Fruit fly (Drosophila melanogaster) whole organism, embryonic: ENCODE data around the gene Nazo.

ENCODE experiments used
- Asciz ChIP-seq: fragments of 200-800 bp; sonication (Bioruptor generic); optimal IDR thresholded peaks from 2 replicates; lab custom pipeline; 2017; ENCODE audit warnings: missing biosample characterization, mild to moderate bottlenecking, missing genetic modification characterization, missing genetic modification reagents
- Bgb ChIP-seq: fragments of 200-800 bp; sonication (Bioruptor generic); IDR thresholded peaks from 2 replicates; pipeline ENCODE4 v1.3.6; 2022; ENCODE audit warnings: missing biosample characterization, missing genetic modification characterization; ENCODE audit not compliant: partially characterized antibody
- CG12942 ChIP-seq: fragments of 200-800 bp; sonication (Bioruptor generic); optimal IDR thresholded peaks from 3 replicates; lab custom pipeline; 2016; ENCODE audit warnings: missing biosample characterization, missing genetic modification characterization
- CG13624 ChIP-seq: fragments of 200-800 bp; sonication (Bioruptor generic); optimal IDR thresholded peaks from 2 replicates; lab custom pipeline; 2016; ENCODE audit warnings: missing biosample characterization, missing genetic modification characterization
- CG14860 ChIP-seq: fragments of 200-800 bp; sonication (Bioruptor generic); IDR thresholded peaks from 3 replicates; pipeline ENCODE4 v1.3.6; 2022; ENCODE audit warnings: missing biosample characterization, missing genetic modification characterization; ENCODE audit not compliant: partially characterized antibody
- CG15514 ChIP-seq: fragments of 200-800 bp; sonication (Bioruptor generic); optimal IDR thresholded peaks from 3 replicates; lab custom pipeline; 2017; ENCODE audit warnings: missing biosample characterization, missing genetic modification characterization, mild to moderate bottlenecking, moderate library complexity, missing genetic modification reagents
- CG1603 ChIP-seq: fragments of 200-800 bp; sonication (Bioruptor generic); optimal IDR thresholded peaks from 2 replicates; lab custom pipeline; 2019; ENCODE audit warnings: missing biosample characterization, mild to moderate bottlenecking, missing genetic modification characterization, moderate library complexity
- CG17186 ChIP-seq: fragments of 200-800 bp; sonication (Bioruptor generic); optimal IDR thresholded peaks from 3 replicates; lab custom pipeline; 2017; ENCODE audit warnings: missing biosample characterization, missing genetic modification reagents, missing genetic modification characterization
- CG17385 ChIP-seq: fragments of 200-800 bp; sonication (Bioruptor generic); optimal IDR thresholded peaks from 3 replicates; lab custom pipeline; 2018; ENCODE audit warnings: missing biosample characterization, mild to moderate bottlenecking, missing genetic modification characterization
- CG17802 ChIP-seq: fragments of 200-800 bp; sonication (Bioruptor generic); optimal IDR thresholded peaks from 2 replicates; lab custom pipeline; 2018; ENCODE audit warnings: missing biosample characterization, mild to moderate bottlenecking, missing genetic modification characterization, moderate library complexity
- CG17829 ChIP-seq: fragments of 200-800 bp; optimal IDR thresholded peaks from 2 replicates; lab custom pipeline; 2019; ENCODE audit warnings: missing biosample characterization, mild to moderate bottlenecking, missing genetic modification characterization, moderate library complexity
- CG17912 ChIP-seq: fragments of 200-800 bp; sonication (Bioruptor generic); optimal IDR thresholded peaks from 2 replicates; lab custom pipeline; 2018; ENCODE audit warnings: missing biosample characterization, mild to moderate bottlenecking, missing genetic modification characterization
- CG18764 ChIP-seq: fragments of 200-800 bp; sonication (Bioruptor generic); optimal IDR thresholded peaks from 3 replicates; lab custom pipeline; 2016; ENCODE audit warnings: missing biosample characterization, missing genetic modification characterization
- CG30020 ChIP-seq: fragments of 200-800 bp; optimal IDR thresholded peaks from 2 replicates; lab custom pipeline; 2019; ENCODE audit warnings: missing biosample characterization, mild to moderate bottlenecking, missing genetic modification characterization, moderate library complexity
- CG31441 ChIP-seq: fragments of 200-800 bp; sonication (Bioruptor generic); IDR thresholded peaks from 2 replicates; pipeline ENCODE4 v1.3.6; 2022; ENCODE audit warnings: missing biosample characterization, missing genetic modification characterization
- CG32772 ChIP-seq: fragments of 200-800 bp; sonication (Bioruptor generic); IDR thresholded peaks from 2 replicates; pipeline ENCODE4 v1.3.6; 2022; ENCODE audit warnings: missing biosample characterization, missing genetic modification characterization
- CG4854 ChIP-seq: fragments of 200-800 bp; sonication (Bioruptor generic); optimal IDR thresholded peaks from 2 replicates; lab custom pipeline; 2016; ENCODE audit warnings: missing biosample characterization, missing genetic modification characterization, inconsistent platforms
- CG6791 ChIP-seq: fragments of 200-800 bp; sonication (Bioruptor generic); IDR thresholded peaks from 3 replicates; pipeline ENCODE4 v1.3.6; 2022; ENCODE audit warnings: missing biosample characterization, missing genetic modification characterization; ENCODE audit not compliant: partially characterized antibody
- D19A ChIP-seq: fragments of 200-800 bp; optimal IDR thresholded peaks from 3 replicates; lab custom pipeline; 2019; ENCODE audit warnings: missing biosample characterization, mild to moderate bottlenecking, missing genetic modification characterization, moderate library complexity
- Dad ChIP-seq: fragments of 200-800 bp; sonication (Bioruptor generic); optimal IDR thresholded peaks from 3 replicates; lab custom pipeline; 2016; ENCODE audit warnings: missing biosample characterization, missing genetic modification characterization
- Dbx ChIP-seq: fragments of 200-800 bp; sonication (Bioruptor generic); IDR thresholded peaks from 3 replicates; pipeline ENCODE4 v1.3.6; 2022; ENCODE audit warnings: missing biosample characterization, missing genetic modification characterization
- Doc3 ChIP-seq: fragments of 200-800 bp; sonication (Bioruptor generic); IDR thresholded peaks from 3 replicates; pipeline ENCODE4 v1.3.6; 2022; ENCODE audit warnings: missing biosample characterization, missing genetic modification characterization; ENCODE audit not compliant: partially characterized antibody
- Dref ChIP-seq: fragments of 200-800 bp; sonication (Bioruptor generic); IDR thresholded peaks from 2 replicates; pipeline ENCODE4 v1.3.6; 2022; ENCODE audit warnings: missing biosample characterization, missing genetic modification characterization
- Ets65A ChIP-seq: fragments of 200-800 bp; sonication (Bioruptor generic); peaks from one replicate; lab custom pipeline; 2016; ENCODE audit warnings: missing biosample characterization, missing genetic modification characterization
- Hmx ChIP-seq: fragments of 200-800 bp; sonication (Bioruptor generic); optimal IDR thresholded peaks from 2 replicates; lab custom pipeline; 2016; ENCODE audit warnings: missing biosample characterization, missing genetic modification characterization
- Hr3 ChIP-seq: fragments of 200-800 bp; sonication (Bioruptor generic); optimal IDR thresholded peaks from 3 replicates; lab custom pipeline; 2016; ENCODE audit warnings: missing biosample characterization, missing genetic modification characterization
- MTF-1 ChIP-seq: fragments of 200-800 bp; sonication (Bioruptor generic); optimal IDR thresholded peaks from 2 replicates; lab custom pipeline; 2018; ENCODE audit warnings: missing biosample characterization, mild to moderate bottlenecking, missing genetic modification characterization, borderline replicate concordance
- Max ChIP-seq: fragments of 200-800 bp; sonication (Bioruptor generic); optimal IDR thresholded peaks from 2 replicates; lab custom pipeline; 2016; ENCODE audit warnings: missing biosample characterization, mild to moderate bottlenecking, missing genetic modification characterization
- Oli ChIP-seq: fragments of 200-800 bp; sonication (Bioruptor generic); optimal IDR thresholded peaks from 2 replicates; lab custom pipeline; 2018; ENCODE audit warnings: missing biosample characterization, mild to moderate bottlenecking, missing genetic modification characterization, moderate library complexity
- Rx ChIP-seq: fragments of 200-800 bp; sonication (Bioruptor generic); IDR thresholded peaks from 2 replicates; pipeline ENCODE4 v1.3.6; 2022; ENCODE audit warnings: missing biosample characterization, missing genetic modification characterization
- Sox100B ChIP-seq: fragments of 200-800 bp; sonication (Bioruptor generic); optimal IDR thresholded peaks from 3 replicates; lab custom pipeline; 2018; ENCODE audit warnings: missing biosample characterization, mild to moderate bottlenecking, missing genetic modification characterization
- Xbp1 ChIP-seq: fragments of 200-800 bp; sonication (Bioruptor generic); optimal IDR thresholded peaks from 3 replicates; lab custom pipeline; 2016; ENCODE audit warnings: missing biosample characterization, mild to moderate bottlenecking, missing genetic modification characterization
- dimm ChIP-seq: fragments of 200-800 bp; sonication (Bioruptor generic); IDR thresholded peaks from 2 replicates; pipeline ENCODE4 v1.3.6; 2022; ENCODE audit warnings: missing biosample characterization, missing genetic modification characterization
- dmrt99B ChIP-seq: fragments of 200-800 bp; sonication (Bioruptor generic); optimal IDR thresholded peaks from 2 replicates; lab custom pipeline; 2018; ENCODE audit warnings: missing biosample characterization, mild to moderate bottlenecking, missing genetic modification characterization, moderate library complexity
- hkb ChIP-seq, 2 experiments: fragments of 200-800 bp in 1 of 2; fragments of >200 bp in 1 of 2; sonication (Bioruptor generic) in 1 of 2; IDR thresholded peaks in 1 of 2; optimal IDR thresholded peaks in 1 of 2; 2 replicates each; pipeline versions ENCODE4 v1.3.6 to Lab custom; 2017 to 2022; ENCODE audit warnings: missing biosample characterization in 1 of 2, missing genetic modification characterization in 1 of 2
- insv ChIP-seq, 2 experiments: fragments of 200-800 bp; sonication (Bioruptor generic); optimal IDR thresholded peaks; 3 replicates each; lab custom pipeline; 2016 to 2018; ENCODE audit warnings: missing biosample characterization in 2 of 2, missing genetic modification characterization in 2 of 2
- lab ChIP-seq: fragments of 200-800 bp; sonication (Bioruptor generic); optimal IDR thresholded peaks from 3 replicates; lab custom pipeline; 2017; ENCODE audit warnings: missing biosample characterization, missing genetic modification characterization, mild to moderate bottlenecking, moderate library complexity, missing genetic modification reagents
- nmo ChIP-seq: fragments of 200-800 bp; sonication (Bioruptor generic); optimal IDR thresholded peaks from 2 replicates; lab custom pipeline; 2018; ENCODE audit warnings: missing biosample characterization, mild to moderate bottlenecking, missing genetic modification characterization, moderate library complexity
- pho ChIP-seq: fragments of 200-800 bp; sonication (Bioruptor generic); optimal IDR thresholded peaks from 2 replicates; lab custom pipeline; 2016; ENCODE audit warnings: missing biosample characterization, missing genetic modification characterization
- phol ChIP-seq: fragments of 200-800 bp; sonication (Bioruptor generic); optimal IDR thresholded peaks from 3 replicates; lab custom pipeline; 2018; ENCODE audit warnings: missing biosample characterization, mild to moderate bottlenecking, missing genetic modification characterization, moderate library complexity
- pzg ChIP-seq: fragments of 200-800 bp; sonication (Bioruptor generic); optimal IDR thresholded peaks from 3 replicates; lab custom pipeline; 2018; ENCODE audit warnings: missing biosample characterization, mild to moderate bottlenecking, missing genetic modification characterization, moderate library complexity
- repo ChIP-seq: fragments of 200-800 bp; sonication (Bioruptor generic); optimal IDR thresholded peaks from 2 replicates; lab custom pipeline; 2016; ENCODE audit warnings: missing biosample characterization, missing genetic modification characterization
- sd ChIP-seq: fragments of 200-800 bp; sonication (Bioruptor generic); optimal IDR thresholded peaks from 3 replicates; lab custom pipeline; 2018; ENCODE audit warnings: missing biosample characterization, mild to moderate bottlenecking, missing genetic modification characterization, moderate library complexity
- shn ChIP-seq: fragments of 200-800 bp; sonication (Bioruptor generic); optimal IDR thresholded peaks from 3 replicates; lab custom pipeline; 2016; ENCODE audit warnings: missing biosample characterization, missing genetic modification characterization
- slbo ChIP-seq: fragments of 200-800 bp; sonication (Bioruptor generic); IDR thresholded peaks from 2 replicates; pipeline ENCODE4 v1.3.6; 2022; ENCODE audit warnings: missing biosample characterization, missing genetic modification characterization
- sob ChIP-seq: fragments of 200-800 bp; sonication (Bioruptor generic); IDR thresholded peaks from 2 replicates; pipeline ENCODE4 v1.3.6; 2022; ENCODE audit warnings: missing biosample characterization, missing genetic modification characterization
- ttk ChIP-seq: fragments of 200-800 bp; sonication (Bioruptor generic); IDR thresholded peaks from 2 replicates; pipeline ENCODE4 v2.1.2; 2022; ENCODE audit warnings: missing biosample characterization, missing genetic modification characterization
- twi ChIP-seq: fragments of 200-800 bp; optimal IDR thresholded peaks from 2 replicates; lab custom pipeline; 2019; ENCODE audit warnings: missing biosample characterization, mild to moderate bottlenecking, missing genetic modification characterization, moderate library complexity

The Nazo gene

dm6 chr3R:8300928-8301752 lies 13.5 kb downstream of the Nazo start, which contains the start of the genes CG9626 and mRpL1 (continued):
- TF ChIP-seq dmrt99B (tag; lab: Kevin White, UChicago) (no peak), CG30020 (tag; lab: Kevin White, UChicago) (peak; percentile 29), slbo (GFP tag; lab: Robert Waterston, UW) (peak; percentile 49; the same call in 1 of the 2 replicates), Doc3 (GFP tag; lab: Robert Waterston, UW) (no peak), twi (no peak), ttk (no peak), Hmx (GFP tag; lab: Kevin White, UChicago) (no peak), CG4854 (GFP tag; lab: Kevin White, UChicago) (no peak), CG32772 (GFP tag; lab: Robert Waterston, UW) (no peak), nmo (GFP tag; lab: Kevin White, UChicago) (peak; percentile 57), Max (GFP tag; lab: Kevin White, UChicago) (peak; percentile 8), shn (GFP tag; lab: Kevin White, UChicago) (no peak), Oli (no peak), CG6791 (GFP tag; lab: Robert Waterston, UW) (no peak), phol (peak; percentile 47), CG12942 (GFP tag; lab: Kevin White, UChicago) (no peak), hkb (optimal IDR thresholded peaks at IDR 0.05; lab: Kevin White, UChicago) (no peak), hkb (GFP tag; IDR thresholded peaks at IDR 0.05; lab: Robert Waterston, UW) (no peak), Xbp1 (GFP tag; lab: Kevin White, UChicago) (peak; percentile 20), pzg (GFP tag; lab: Kevin White, UChicago) (peak; percentile 90), CG17802 (tag; lab: Kevin White, UChicago) (peak; percentile 7), Sox100B (GFP tag; lab: Kevin White, UChicago) (no peak), CG17829 (tag; lab: Kevin White, UChicago) (peak; percentile 45), CG13624 (GFP tag; lab: Kevin White, UChicago) (peak; percentile 42), CG15514 (GFP tag; lab: Kevin White, UChicago) (peak; percentile 87), Hr3 (no peak), CG18764 (GFP tag; lab: Kevin White, UChicago) (no peak), lab (GFP tag; lab: Kevin White, UChicago) (no peak), MTF-1 (GFP tag; lab: Kevin White, UChicago) (no peak), D19A (tag; lab: Kevin White, UChicago) (no peak), Dref (GFP tag; lab: Robert Waterston, UW) (peak; percentile 42), sd (tag; lab: Kevin White, UChicago) (peak; percentile 87), pho (GFP tag; lab: Kevin White, UChicago) (peak; percentile 17), CG14860 (GFP tag; lab: Robert Waterston, UW) (no peak), dimm (GFP tag; lab: Robert Waterston, UW) (no peak), CG17385 (GFP tag; lab: Kevin White, UChicago) (no peak), CG1603 (tag; lab: Kevin White, UChicago) (peak; percentile 89), CG17186 (GFP tag; lab: Kevin White, UChicago) (peak; percentile 64), Rx (GFP tag; lab: Robert Waterston, UW) (no peak), Ets65A (GFP tag; lab: Kevin White, UChicago) (peak; percentile 95), sob (GFP tag; lab: Robert Waterston, UW) (peak; percentile 55; the same call in 1 of the 2 replicates), CG31441 (no peak), Dad (GFP tag; lab: Kevin White, UChicago) (peak; percentile 34), repo (GFP tag; lab: Kevin White, UChicago) (no peak), Bgb (0 out of 2 replicates have a peak, but pooled peaks have one; percentile 23), Asciz (GFP tag; lab: Kevin White, UChicago) (no peak), insv (GFP tag; optimal IDR thresholded peaks at IDR 0.05; lab: Kevin White, UChicago) (peak in 1 of 2 experiments; percentile 53), CG17912 (peak; percentile 22), Dbx (GFP tag; lab: Robert Waterston, UW) (no peak)
